Worm (Caenorhabditis elegans) whole organism, L3 larva: ENCODE measurements around the gene T22F3.12.
"Not testable (repeated sequence)": the region's sequence is repeated elsewhere in the genome, so short reads cannot be mapped to it uniquely, and the experiment has no call there.

Source experiments
- egl-27 ChIP-seq: sonication (generic microtip); optimal IDR thresholded peaks from 4 replicates; lab custom pipeline; 2017; ENCODE audit warnings: missing biosample characterization, missing genetic modification reagents, missing genetic modification characterization
- elt-1 ChIP-seq: fragments of 150-350 bp; optimal IDR thresholded peaks from 2 replicates; lab custom pipeline; 2014; ENCODE audit warnings: missing biosample characterization, missing genetic modification characterization
- hmg-11 ChIP-seq: sonication (generic microtip); optimal IDR thresholded peaks from 2 replicates; lab custom pipeline; 2016; ENCODE audit warnings: missing genetic modification characterization, missing compliant biosample characterization
- nhr-12 ChIP-seq: fragments of 150-350 bp; optimal IDR thresholded peaks from 2 replicates; lab custom pipeline; 2014; ENCODE audit warnings: missing biosample characterization, missing genetic modification characterization
- nhr-76 ChIP-seq: fragments of 150-350 bp; sonication (generic microtip); optimal IDR thresholded peaks from 5 replicates; lab custom pipeline; 2014; ENCODE audit warnings: missing biosample characterization, missing genetic modification characterization

ce11 chrV:3620608-3621007 is 28.6 kb upstream of the T22F3.12 start, which contains the start of gene srx-93:
- TF ChIP-seq nhr-12 (tag; lab: Kevin White, UChicago); nhr-76; egl-27; elt-1 (tag; lab: Kevin White, UChicago); hmg-11 (tag; lab: Kevin White, UChicago): not testable (repeated sequence)
